Fruit fly (Drosophila melanogaster): ENCODE results near the gene CG17186.
A peak's percentile ranks its signal among the peaks of the same experiment; 100 is the strongest.

dm6 chr3R:19836687-19837086 lies 40.6 kb downstream of the CG17186 start, which contains the start of gene bnl:
- TF ChIP-seq ssp (GFP tag; IDR thresholded peaks at IDR 0.05): no peak
- TF ChIP-seq CG8388 (GFP tag; optimal IDR thresholded peaks at IDR 0.05): peak; percentile 12

Measured in whole organism, embryonic.